Fruit fly (Drosophila melanogaster) whole organism, embryonic: Measurements from ENCODE around the gene CG45488.

ENCODE experiments used
- CG10366 ChIP-seq: fragments of 200-800 bp; sonication (Bioruptor generic); IDR thresholded peaks from 2 replicates; pipeline ENCODE4 v1.3.6; 2022; ENCODE audit warnings: missing biosample characterization, missing genetic modification characterization
- CG11695 ChIP-seq: fragments of 200-800 bp; sonication (Bioruptor generic); IDR thresholded peaks from 3 replicates; pipeline ENCODE4 v1.3.6; 2022; ENCODE audit warnings: missing biosample characterization, missing genetic modification characterization
- CG12659 ChIP-seq: fragments of 200-800 bp; sonication (Bioruptor generic); optimal IDR thresholded peaks from 3 replicates; lab custom pipeline; 2017; ENCODE audit warnings: mild to moderate bottlenecking, missing biosample characterization, missing genetic modification reagents, missing genetic modification characterization
- CG13296 ChIP-seq: fragments of 200-800 bp; sonication (Bioruptor generic); optimal IDR thresholded peaks from 3 replicates; lab custom pipeline; 2018; ENCODE audit warnings: missing biosample characterization, mild to moderate bottlenecking, missing genetic modification characterization
- CG15011 ChIP-seq: fragments of 200-800 bp; sonication (Bioruptor generic); optimal IDR thresholded peaks from 3 replicates; lab custom pipeline; 2018; ENCODE audit warnings: missing biosample characterization, mild to moderate bottlenecking, missing genetic modification characterization
- CG15073 ChIP-seq: fragments of 200-800 bp; sonication (Bioruptor generic); optimal IDR thresholded peaks from 2 replicates; lab custom pipeline; 2016; ENCODE audit warnings: missing biosample characterization, missing genetic modification characterization
- CG15514 ChIP-seq: fragments of 200-800 bp; sonication (Bioruptor generic); optimal IDR thresholded peaks from 3 replicates; lab custom pipeline; 2017; ENCODE audit warnings: missing biosample characterization, missing genetic modification characterization, mild to moderate bottlenecking, moderate library complexity, missing genetic modification reagents
- CG16813 ChIP-seq: fragments of 200-800 bp; sonication (Bioruptor generic); IDR thresholded peaks from 3 replicates; pipeline ENCODE4 v1.3.6; 2022; ENCODE audit warnings: missing biosample characterization, missing genetic modification characterization; ENCODE audit not compliant: partially characterized antibody
- CG2889 ChIP-seq: fragments of 200-800 bp; sonication (Bioruptor generic); IDR thresholded peaks from 3 replicates; pipeline ENCODE4 v1.3.6; 2022; ENCODE audit warnings: missing biosample characterization, missing genetic modification characterization
- CG30403 ChIP-seq: fragments of 200-800 bp; sonication (Bioruptor generic); optimal IDR thresholded peaks from 3 replicates; lab custom pipeline; 2016; ENCODE audit warnings: missing biosample characterization, missing genetic modification characterization
- CG3407 ChIP-seq: fragments of 200-800 bp; sonication (Bioruptor generic); optimal IDR thresholded peaks from 2 replicates; lab custom pipeline; 2018; ENCODE audit warnings: missing biosample characterization, mild to moderate bottlenecking, missing genetic modification characterization
- CG4617 ChIP-seq: fragments of 200-800 bp; sonication (Bioruptor generic); optimal IDR thresholded peaks from 3 replicates; lab custom pipeline; 2016; ENCODE audit warnings: missing biosample characterization, missing genetic modification characterization, borderline replicate concordance
- CG7372 ChIP-seq: fragments of 200-800 bp; sonication (Bioruptor generic); IDR thresholded peaks from 2 replicates; pipeline ENCODE4 v1.3.6; 2022; ENCODE audit warnings: missing biosample characterization, missing genetic modification characterization
- CG8388 ChIP-seq: fragments of 200-800 bp; sonication (Bioruptor generic); optimal IDR thresholded peaks from 2 replicates; lab custom pipeline; 2019; ENCODE audit warnings: missing biosample characterization, mild to moderate bottlenecking, missing genetic modification characterization, moderate library complexity
- CG9817 ChIP-seq: fragments of 200-800 bp; sonication (Bioruptor generic); optimal IDR thresholded peaks from 2 replicates; lab custom pipeline; 2018; ENCODE audit warnings: missing biosample characterization, mild to moderate bottlenecking, missing genetic modification characterization, moderate library complexity
- D19A ChIP-seq: fragments of 200-800 bp; optimal IDR thresholded peaks from 3 replicates; lab custom pipeline; 2019; ENCODE audit warnings: missing biosample characterization, mild to moderate bottlenecking, missing genetic modification characterization, moderate library complexity
- Dbx ChIP-seq: fragments of 200-800 bp; sonication (Bioruptor generic); IDR thresholded peaks from 3 replicates; pipeline ENCODE4 v1.3.6; 2022; ENCODE audit warnings: missing biosample characterization, missing genetic modification characterization
- Gsc ChIP-seq: fragments of 200-800 bp; sonication (Bioruptor generic); IDR thresholded peaks from 2 replicates; pipeline ENCODE4 v1.3.6; 2022; ENCODE audit warnings: missing biosample characterization, missing genetic modification characterization
- Gug ChIP-seq: fragments of 200-800 bp; sonication (Bioruptor generic); IDR thresholded peaks from 4 replicates; pipeline ENCODE4 v1.3.6; 2022; ENCODE audit warnings: missing biosample characterization, missing genetic modification characterization
- HLH4C ChIP-seq: fragments of 200-800 bp; sonication (Bioruptor generic); IDR thresholded peaks from 3 replicates; pipeline ENCODE4 v1.3.6; 2022; ENCODE audit warnings: missing biosample characterization, missing genetic modification characterization; ENCODE audit not compliant: partially characterized antibody
- MTF-1 ChIP-seq: fragments of 200-800 bp; sonication (Bioruptor generic); optimal IDR thresholded peaks from 2 replicates; lab custom pipeline; 2018; ENCODE audit warnings: missing biosample characterization, mild to moderate bottlenecking, missing genetic modification characterization, borderline replicate concordance
- Myb ChIP-seq: fragments of 200-800 bp; sonication (Bioruptor generic); optimal IDR thresholded peaks from 2 replicates; lab custom pipeline; 2016; ENCODE audit warnings: missing biosample characterization, missing genetic modification characterization
- NC2α ChIP-seq: fragments of 200-800 bp; sonication (Bioruptor generic); optimal IDR thresholded peaks from 2 replicates; lab custom pipeline; 2016; ENCODE audit warnings: missing biosample characterization, missing genetic modification characterization
- Pdp1 ChIP-seq, 2 experiments: fragments of 200-800 bp; sonication (Bioruptor generic); optimal IDR thresholded peaks; 3 replicates each; lab custom pipeline; 2016; ENCODE audit warnings: missing biosample characterization in 2 of 2, missing genetic modification characterization in 2 of 2, mild to moderate bottlenecking in 1 of 2, moderate library complexity in 1 of 2
- Ravus ChIP-seq: fragments of 200-800 bp; sonication (Bioruptor generic); IDR thresholded peaks from 2 replicates; pipeline ENCODE4 v1.3.6; 2022; ENCODE audit warnings: missing biosample characterization, missing genetic modification characterization
- Scr ChIP-seq: fragments of 200-800 bp; sonication (Bioruptor generic); IDR thresholded peaks from 2 replicates; pipeline ENCODE4 v1.3.6; 2022; ENCODE audit warnings: missing biosample characterization, missing genetic modification characterization; ENCODE audit not compliant: partially characterized antibody
- Side ChIP-seq: fragments of 200-800 bp; sonication (Bioruptor generic); optimal IDR thresholded peaks from 2 replicates; lab custom pipeline; 2016; ENCODE audit warnings: missing biosample characterization, missing genetic modification characterization
- Sry-δ ChIP-seq: fragments of 200-800 bp; sonication (Bioruptor generic); optimal IDR thresholded peaks from 2 replicates; lab custom pipeline; 2016; ENCODE audit warnings: missing biosample characterization, missing genetic modification characterization
- Taf1 ChIP-seq: fragments of 200-800 bp; sonication (Bioruptor generic); IDR thresholded peaks from 2 replicates; pipeline ENCODE4 v1.3.6; 2022; ENCODE audit warnings: missing biosample characterization, missing genetic modification characterization
- Trl ChIP-seq, 3 experiments: fragments of >200 bp in 2 of 3; fragments of 200-800 bp in 1 of 3; sonication (Bioruptor generic) in 1 of 3; optimal IDR thresholded peaks; 2 replicates in 1 of 3; 3 replicates in 2 of 3; lab custom pipeline; 2016 to 2017; ENCODE audit warnings: missing biosample characterization in 1 of 3, missing genetic modification characterization in 1 of 3
- Vsx1 ChIP-seq: fragments of 200-800 bp; sonication (Bioruptor generic); optimal IDR thresholded peaks from 2 replicates; lab custom pipeline; 2017; ENCODE audit warnings: missing biosample characterization, mild to moderate bottlenecking, missing genetic modification characterization, missing genetic modification reagents
- btn ChIP-seq: fragments of 200-800 bp; sonication (Bioruptor generic); optimal IDR thresholded peaks from 2 replicates; lab custom pipeline; 2016; ENCODE audit warnings: missing biosample characterization, missing genetic modification characterization
- cad ChIP-seq: fragments of >200 bp; optimal IDR thresholded peaks from 2 replicates; lab custom pipeline; 2017; ENCODE audit warnings: missing biosample characterization, missing genetic modification characterization
- dm ChIP-seq: fragments of 200-800 bp; sonication (Bioruptor generic); optimal IDR thresholded peaks from 3 replicates; lab custom pipeline; 2016; ENCODE audit warnings: missing biosample characterization, missing genetic modification characterization
- emc ChIP-seq: fragments of 200-800 bp; sonication (Bioruptor generic); optimal IDR thresholded peaks from 2 replicates; lab custom pipeline; 2016; ENCODE audit warnings: missing biosample characterization, missing genetic modification characterization
- gt ChIP-seq: fragments of 200-800 bp; sonication (Bioruptor generic); IDR thresholded peaks from 2 replicates; pipeline ENCODE4 v1.3.6; 2022; ENCODE audit warnings: missing biosample characterization, missing genetic modification characterization
- knrl ChIP-seq: fragments of 200-800 bp; sonication (Bioruptor generic); IDR thresholded peaks from 3 replicates; pipeline ENCODE4 v1.3.6; 2022; ENCODE audit warnings: missing biosample characterization, missing genetic modification characterization; ENCODE audit not compliant: partially characterized antibody
- maf-S ChIP-seq: fragments of 200-800 bp; sonication (Bioruptor generic); optimal IDR thresholded peaks from 2 replicates; lab custom pipeline; 2016; ENCODE audit warnings: missing biosample characterization, missing genetic modification characterization
- pita ChIP-seq: fragments of 200-800 bp; sonication (Bioruptor generic); optimal IDR thresholded peaks from 2 replicates; lab custom pipeline; 2017; ENCODE audit warnings: missing biosample characterization, mild to moderate bottlenecking, missing genetic modification characterization
- ranshi ChIP-seq: fragments of 200-800 bp; sonication (Bioruptor generic); IDR thresholded peaks from 2 replicates; pipeline ENCODE4 v1.3.6; 2022; ENCODE audit warnings: missing biosample characterization, missing genetic modification characterization
- ro ChIP-seq: fragments of 200-800 bp; sonication (Bioruptor generic); IDR thresholded peaks from 2 replicates; pipeline ENCODE4 v1.3.6; 2022; ENCODE audit warnings: missing biosample characterization, missing genetic modification characterization
- scrt ChIP-seq: fragments of 200-800 bp; sonication (Bioruptor generic); optimal IDR thresholded peaks from 2 replicates; lab custom pipeline; 2018; ENCODE audit warnings: missing biosample characterization, mild to moderate bottlenecking, missing genetic modification characterization, moderate library complexity
- sob ChIP-seq: fragments of 200-800 bp; sonication (Bioruptor generic); IDR thresholded peaks from 2 replicates; pipeline ENCODE4 v1.3.6; 2022; ENCODE audit warnings: missing biosample characterization, missing genetic modification characterization
- stwl ChIP-seq: fragments of 200-800 bp; sonication (Bioruptor generic); optimal IDR thresholded peaks from 3 replicates; lab custom pipeline; 2018; ENCODE audit warnings: missing biosample characterization, mild to moderate bottlenecking, missing genetic modification characterization, moderate library complexity
- tup ChIP-seq: fragments of 200-800 bp; sonication (Bioruptor generic); optimal IDR thresholded peaks from 2 replicates; lab custom pipeline; 2016; ENCODE audit warnings: missing biosample characterization, mild to moderate bottlenecking, missing genetic modification characterization, moderate library complexity
- vnd ChIP-seq: fragments of 200-800 bp; sonication (Bioruptor generic); IDR thresholded peaks from 3 replicates; pipeline ENCODE4 v1.3.6; 2022; ENCODE audit warnings: missing biosample characterization, missing genetic modification characterization; ENCODE audit not compliant: partially characterized antibody
- vvl ChIP-seq: fragments of 200-800 bp; sonication (Bioruptor generic); IDR thresholded peaks from 2 replicates; pipeline ENCODE4 v1.3.6; 2022; ENCODE audit warnings: missing biosample characterization, missing genetic modification characterization

Gene CG45488

dm6 chrX:19889128-19889756 lies 31.0 kb downstream of the CG45488 start (continued):
- TF ChIP-seq Myb (GFP tag; lab: Kevin White, UChicago): peak; percentile 72
- TF ChIP-seq ro (GFP tag; lab: Robert Waterston, UW): peak; percentile 56; the same call in 1 of the 2 replicates
- TF ChIP-seq Scr (GFP tag; lab: Robert Waterston, UW): no peak
- TF ChIP-seq pita (GFP tag; lab: Kevin White, UChicago): no peak
- peak; percentile 70 for TF ChIP-seq NC2α
- peak; percentile 66 for TF ChIP-seq Vsx1 (GFP tag; lab: Kevin White, UChicago)
- TF ChIP-seq cad (GFP tag; lab: Kevin White, UChicago): no peak
- TF ChIP-seq CG15514: peak; percentile 68
- TF ChIP-seq stwl (tag; lab: Kevin White, UChicago): peak; percentile 31
- TF ChIP-seq Dbx (GFP tag; lab: Robert Waterston, UW): peak; percentile 62
- TF ChIP-seq tup: peak; percentile 71
- peak; percentile 89 for TF ChIP-seq Side (GFP tag; lab: Kevin White, UChicago)
- peak; percentile 85 for TF ChIP-seq sob (GFP tag; lab: Robert Waterston, UW)
- peak; percentile 53 for TF ChIP-seq btn (GFP tag; lab: Kevin White, UChicago)
- peak; percentile 72 for TF ChIP-seq CG12659
- TF ChIP-seq CG15073: peak; percentile 89
- TF ChIP-seq Ravus (GFP tag; lab: Robert Waterston, UW): peak; percentile 37
- peak; percentile 87 for TF ChIP-seq maf-S (GFP tag; lab: Kevin White, UChicago)
- peak; percentile 77 to 91 for TF ChIP-seq Pdp1 (GFP tag; optimal IDR thresholded peaks at IDR 0.05; lab: Kevin White, UChicago)
- peak; percentile 85 for TF ChIP-seq vvl
- peak; percentile 58 for TF ChIP-seq CG15011
- TF ChIP-seq knrl (GFP tag; lab: Robert Waterston, UW): no peak
- TF ChIP-seq CG10366: peak; percentile 81

- TF ChIP-seq CG7372 (GFP tag; lab: Robert Waterston, UW) (no peak), CG3407 (no peak), CG13296 (GFP tag; lab: Kevin White, UChicago) (peak; percentile 1), CG8388 (no peak), Taf1 (no peak), CG2889 (no peak), emc (GFP tag; lab: Kevin White, UChicago) (no peak), dm (GFP tag; lab: Kevin White, UChicago) (no peak), ranshi (GFP tag; lab: Robert Waterston, UW) (no peak), CG9817 (tag; lab: Kevin White, UChicago) (no peak), CG4617 (GFP tag; lab: Kevin White, UChicago) (no peak), D19A (tag; lab: Kevin White, UChicago) (no peak), vnd (GFP tag; lab: Robert Waterston, UW) (no peak), scrt (GFP tag; lab: Kevin White, UChicago) (peak; percentile 2), gt (GFP tag; lab: Robert Waterston, UW) (no peak), MTF-1 (no peak), CG16813 (peak; percentile 38; the same call in 1 of the 3 replicates), Sry-δ (GFP tag; lab: Kevin White, UChicago) (no peak), CG30403 (GFP tag; lab: Kevin White, UChicago) (no peak), CG11695 (GFP tag; lab: Robert Waterston, UW) (no peak), Gug (GFP tag; lab: Robert Waterston, UW) (no peak), HLH4C (GFP tag; lab: Robert Waterston, UW) (no peak), Trl (optimal IDR thresholded peaks at IDR 0.05; lab: Kevin White, UChicago) (peak; percentile 84 to 89), Trl (GFP tag; optimal IDR thresholded peaks at IDR 0.05; lab: Kevin White, UChicago) (peak; percentile 25), Gsc (GFP tag; lab: Robert Waterston, UW) (no peak)
Observed at dm6 chrX:19886936-19887934, 33.0 kb downstream of the CG45488 start.
